Fruit fly (Drosophila melanogaster) whole organism, prepupa: Measurements from ENCODE around the gene CG17698.

Experiments
- CG10669 ChIP-seq: fragments of 200-800 bp; sonication (Bioruptor generic); optimal IDR thresholded peaks from 3 replicates; lab custom pipeline; 2018; ENCODE audit warnings: missing biosample characterization, mild to moderate bottlenecking, missing genetic modification characterization, moderate library complexity
- CG6792 ChIP-seq: fragments of 200-800 bp; sonication (Bioruptor generic); optimal IDR thresholded peaks from 3 replicates; lab custom pipeline; 2016; ENCODE audit warnings: missing biosample characterization, missing genetic modification characterization
- CG6854 ChIP-seq: fragments of 200-800 bp; sonication (Bioruptor generic); optimal IDR thresholded peaks from 2 replicates; lab custom pipeline; 2017; ENCODE audit warnings: missing biosample characterization, mild to moderate bottlenecking, missing genetic modification characterization
- Eip75B ChIP-seq: fragments of 200-800 bp; sonication (Bioruptor generic); optimal IDR thresholded peaks from 3 replicates; lab custom pipeline; 2016; ENCODE audit warnings: missing biosample characterization, missing genetic modification characterization
- Hr39 ChIP-seq: fragments of 200-800 bp; sonication (Bioruptor generic); optimal IDR thresholded peaks from 2 replicates; lab custom pipeline; 2016; ENCODE audit warnings: missing biosample characterization, missing genetic modification characterization
- Met ChIP-seq: fragments of 200-800 bp; sonication (Bioruptor generic); optimal IDR thresholded peaks from 3 replicates; lab custom pipeline; 2016; ENCODE audit warnings: missing biosample characterization, missing genetic modification characterization
- Smox ChIP-seq: fragments of 200-800 bp; sonication (Bioruptor generic); optimal IDR thresholded peaks from 3 replicates; lab custom pipeline; 2016; ENCODE audit warnings: missing biosample characterization, missing genetic modification characterization
- acj6 ChIP-seq: fragments of 200-800 bp; sonication (Bioruptor generic); optimal IDR thresholded peaks from 3 replicates; lab custom pipeline; 2016; ENCODE audit warnings: missing biosample characterization, missing genetic modification characterization
- fd59A ChIP-seq: fragments of 200-800 bp; sonication (Bioruptor generic); optimal IDR thresholded peaks from 2 replicates; lab custom pipeline; 2017; ENCODE audit warnings: missing biosample characterization, mild to moderate bottlenecking, missing genetic modification characterization, missing genetic modification reagents
- net ChIP-seq: fragments of 200-800 bp; sonication (Bioruptor generic); optimal IDR thresholded peaks from 3 replicates; lab custom pipeline; 2016; ENCODE audit warnings: missing biosample characterization, missing genetic modification characterization
- svp ChIP-seq: fragments of 200-800 bp; sonication (Bioruptor generic); peaks from one replicate; lab custom pipeline; 2016; ENCODE audit warnings: missing biosample characterization, missing genetic modification characterization

dm6 chr3L:23738183-23738831, 547 bp downstream of the CG17698 start:
- TF ChIP-seq Met (GFP tag; lab: Kevin White, UChicago) (no peak), acj6 (GFP tag; lab: Kevin White, UChicago) (no peak), CG6792 (GFP tag; lab: Kevin White, UChicago) (no peak), fd59A (GFP tag; lab: Kevin White, UChicago) (no peak), svp (GFP tag; lab: Kevin White, UChicago) (no peak), CG10669 (GFP tag; lab: Kevin White, UChicago) (no peak), Hr39 (no peak), Eip75B (GFP tag; lab: Kevin White, UChicago) (no peak), Smox (GFP tag; lab: Kevin White, UChicago) (no peak), net (GFP tag; lab: Kevin White, UChicago) (no peak), CG6854 (no peak)
